Worm (Caenorhabditis elegans) whole organism, young adult: ENCODE data around the gene pgl-2.

Source experiments
- F10E7.11 ChIP-seq: sonication (generic microtip); optimal IDR thresholded peaks from 2 replicates; lab custom pipeline; 2017; ENCODE audit warnings: mild to moderate bottlenecking, missing genetic modification characterization, moderate library complexity, missing compliant biosample characterization
- Y67H2A.10 ChIP-seq: fragments of 200-800 bp; sonication (Bioruptor generic); conservative IDR thresholded peaks from 2 replicates; pipeline ENCODE4 v1.3.6; 2022; ENCODE audit warnings: missing genetic modification reagents, missing genetic modification characterization, missing compliant biosample characterization
- athp-1 ChIP-seq: sonication (generic microtip); optimal IDR thresholded peaks from 2 replicates; lab custom pipeline; 2017; ENCODE audit warnings: mild to moderate bottlenecking, missing genetic modification characterization, missing compliant biosample characterization
- attf-5 ChIP-seq: fragments of 200-800 bp; sonication (Bioruptor generic); optimal IDR thresholded peaks from 2 replicates; lab custom pipeline; 2018; ENCODE audit warnings: mild to moderate bottlenecking, missing genetic modification characterization, missing compliant biosample characterization
- ceh-100 ChIP-seq: fragments of 200-800 bp; sonication (Bioruptor generic); IDR thresholded peaks from 2 replicates; pipeline ENCODE4 v1.3.6; 2022; ENCODE audit warnings: missing genetic modification reagents, missing genetic modification characterization, missing compliant biosample characterization
- ekl-4 ChIP-seq: fragments of 200-800 bp; sonication (Bioruptor generic); IDR thresholded peaks from 2 replicates; pipeline ENCODE4 v1.3.6; 2022; ENCODE audit warnings: missing genetic modification reagents, missing genetic modification characterization, missing compliant biosample characterization
- ets-4 ChIP-seq: fragments of 200-800 bp; sonication (Bioruptor generic); optimal IDR thresholded peaks from 2 replicates; lab custom pipeline; 2018; ENCODE audit warnings: mild to moderate bottlenecking, missing genetic modification characterization, missing compliant biosample characterization
- nhr-90 ChIP-seq: sonication (generic microtip); optimal IDR thresholded peaks from 2 replicates; lab custom pipeline; 2016; ENCODE audit warnings: missing genotype, mild to moderate bottlenecking, missing genetic modification characterization, missing compliant biosample characterization
- snpc-3.4 ChIP-seq: sonication (generic microtip); optimal IDR thresholded peaks from 2 replicates; lab custom pipeline; 2017; ENCODE audit warnings: missing genetic modification characterization, mild to moderate bottlenecking, missing compliant biosample characterization, antibody characterized with exemption, moderate library complexity, missing genotype, missing genetic modification reagents
- unc-62 ChIP-seq: fragments of 150-350 bp; optimal IDR thresholded peaks from 2 replicates; lab custom pipeline; 2014; ENCODE audit warnings: missing biosample characterization, missing genetic modification reagents, missing genetic modification characterization
- zfh-2 ChIP-seq: fragments of 200-800 bp; sonication (Bioruptor generic); conservative IDR thresholded peaks from 2 replicates; pipeline ENCODE4 v1.3.6; 2022; ENCODE audit warnings: missing genetic modification reagents, missing genetic modification characterization, missing compliant biosample characterization

- TF ChIP-seq snpc-3.4 (tag; lab: Kevin White, UChicago): peak; percentile 58
- TF ChIP-seq F10E7.11: no peak
- no peak for TF ChIP-seq ets-4 (GFP tag; lab: Kevin White, UChicago)
- TF ChIP-seq zfh-2: no peak
- peak; percentile 79 for TF ChIP-seq athp-1 (tag; lab: Kevin White, UChicago)
- no peak for TF ChIP-seq Y67H2A.10 (GFP tag; lab: Robert Waterston, UW)
- peak; percentile 72 for TF ChIP-seq nhr-90 (tag; lab: Kevin White, UChicago)
- TF ChIP-seq ekl-4 (GFP tag; lab: Robert Waterston, UW): peak; percentile 74
- no peak for TF ChIP-seq attf-5 (GFP tag; lab: Kevin White, UChicago)
- TF ChIP-seq ceh-100 (GFP tag; lab: Robert Waterston, UW): no peak
- no peak for TF ChIP-seq unc-62 (GFP tag; lab: Kevin White, UChicago)
These were observed 35.9 kb downstream of the pgl-2 start, which contains the start of gene fip-1 for ce11 chrIII:8639188-8639795.
